Worm (Caenorhabditis elegans): ENCODE measurements around the gene str-68.
"Not testable (repeated sequence)": the region's sequence is repeated elsewhere in the genome, so short reads cannot be mapped to it uniquely, and the experiment has no call there.

Gene str-68

ce11 chrV:3071548-3071947, 35.8 kb downstream of the str-68 start, which contains the start of gene C50H11.13:
Gene C50H11.13, minus strand, starts transcription at chrV:3071648.
- TF ChIP-seq zip-5 (tag; optimal IDR thresholded peaks at IDR 0.05) (no peak), ceh-31 (tag; optimal IDR thresholded peaks at IDR 0.05) (no peak), ahr-1 (tag; optimal IDR thresholded peaks at IDR 0.05) (no peak), npax-4 (tag; optimal IDR thresholded peaks at IDR 0.05) (no peak), elt-2 (tag; optimal IDR thresholded peaks at IDR 0.05) (no peak), ceh-45 (GFP tag; IDR thresholded peaks at IDR 0.05) (no peak), nfya-1 (tag; optimal IDR thresholded peaks at IDR 0.05) (no peak), odd-2 (tag; optimal IDR thresholded peaks at IDR 0.05) (no peak)

DNA sequence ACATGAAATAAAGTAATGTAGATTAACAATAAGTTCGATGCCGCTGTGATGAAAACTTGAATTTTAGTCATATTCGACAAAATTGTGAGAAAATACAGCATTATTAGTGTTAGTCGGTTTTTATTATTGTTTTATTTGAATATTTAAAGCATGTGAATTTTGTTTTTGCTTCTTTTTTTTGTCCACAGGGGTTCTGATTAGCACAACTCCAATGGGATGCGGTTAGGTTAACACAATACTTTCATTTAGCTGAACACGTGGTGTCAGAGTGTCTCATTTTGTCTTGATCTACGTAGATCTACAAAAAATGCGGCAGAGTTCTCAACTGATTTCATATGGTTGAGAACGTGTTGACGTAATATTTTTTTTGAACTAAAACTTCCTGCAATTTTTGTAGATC, 38.2 kb downstream of the str-68 start, which contains the start of gene str-40:
Gene str-40 (minus strand): TSS at position 101 of the 400 bp plus-strand sequence.
- no peak for TF ChIP-seq hlh-8 (tag; optimal IDR thresholded peaks at IDR 0.05)
- no peak for TF ChIP-seq pqm-1 (tag; optimal IDR thresholded peaks at IDR 0.05)
- TF ChIP-seq mec-3 (tag; optimal IDR thresholded peaks at IDR 0.05; ENCODE audit: borderline replicate concordance), result no peak
- no peak for TF ChIP-seq K09A11.1 (tag; optimal IDR thresholded peaks at IDR 0.05; ENCODE audit: insufficient read depth)
- no peak for TF ChIP-seq hlh-15 (tag; optimal IDR thresholded peaks at IDR 0.05)
- no peak for TF ChIP-seq C38D4.7 (GFP tag; optimal IDR thresholded peaks at IDR 0.05)
- no peak for TF ChIP-seq sox-2 (GFP tag; IDR thresholded peaks at IDR 0.05)
- no peak for TF ChIP-seq unc-55 (GFP tag; optimal IDR thresholded peaks at IDR 0.05)
- no peak for TF ChIP-seq elt-4 (tag; optimal IDR thresholded peaks at IDR 0.05)
- no peak for TF ChIP-seq sox-4 (tag; optimal IDR thresholded peaks at IDR 0.05)
- no peak for TF ChIP-seq ceh-14 (tag; optimal IDR thresholded peaks at IDR 0.05)
- no peak for TF ChIP-seq fax-1 (tag; optimal IDR thresholded peaks at IDR 0.05)
- no peak for TF ChIP-seq ref-2 (tag; optimal IDR thresholded peaks at IDR 0.05)
- TF ChIP-seq T23F11.4 (GFP tag; optimal IDR thresholded peaks at IDR 0.05), result no peak
- no peak for TF ChIP-seq ceh-22 (tag; optimal IDR thresholded peaks at IDR 0.05)
- no peak for TF ChIP-seq nhr-11 (tag; optimal IDR thresholded peaks at IDR 0.05)
- no peak for TF ChIP-seq nfya-1 (tag; optimal IDR thresholded peaks at IDR 0.05)
- TF ChIP-seq ceh-34 (tag; optimal IDR thresholded peaks at IDR 0.05), result no peak
- no peak for TF ChIP-seq ets-4 (tag; optimal IDR thresholded peaks at IDR 0.05)
- no peak for TF ChIP-seq ceh-9 (tag; optimal IDR thresholded peaks at IDR 0.05)

DNA sequence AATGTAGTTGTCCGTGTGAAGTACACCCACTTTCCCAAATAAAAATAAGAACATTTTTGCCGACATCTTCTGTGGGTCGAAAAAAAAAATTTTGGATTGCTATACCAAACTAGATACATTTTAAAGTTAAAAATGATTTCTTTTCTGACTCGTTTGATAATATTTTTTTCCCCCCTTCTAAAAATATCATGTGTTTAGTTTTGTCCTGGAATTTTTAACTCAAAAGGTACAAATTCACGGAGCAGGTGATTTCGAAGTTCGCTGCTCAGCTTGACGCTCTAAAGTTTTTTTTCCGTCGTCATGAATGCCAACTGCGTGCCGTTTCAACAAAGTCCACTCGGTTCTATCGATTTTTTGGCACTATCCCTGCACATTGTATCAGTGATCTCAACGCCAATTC, 41.4 kb downstream of the str-68 start, which contains the start of gene srh-185:
Gene srh-185 (plus strand): TSS at position 301 of the 400 bp plus-strand sequence.
- no peak for TF ChIP-seq ceh-22 (tag; optimal IDR thresholded peaks at IDR 0.05)
- TF ChIP-seq unc-42 (tag; optimal IDR thresholded peaks at IDR 0.05), result no peak
- TF ChIP-seq hlh-15 (tag; optimal IDR thresholded peaks at IDR 0.05), result no peak

ce11 chrV:3064418-3064817, 42.9 kb downstream of the str-68 start, which contains the start of gene srt-16:
Gene srt-16, minus strand, starts transcription at chrV:3064518.
- not testable (repeated sequence) for TF ChIP-seq nhr-232 (tag; optimal IDR thresholded peaks at IDR 0.05); F13H6.1 (tag; optimal IDR thresholded peaks at IDR 0.05); sox-2 (GFP tag; IDR thresholded peaks at IDR 0.05)

- TF ChIP-seq sox-4 (tag; optimal IDR thresholded peaks at IDR 0.05), result no peak
These were observed 45.3 kb downstream of the str-68 start, which contains the start of gene srt-15 for ce11 chrV:3062078-3062477. Gene srt-15, minus strand, starts transcription at chrV:3062178.

ce11 chrV:3058996-3059395, 48.4 kb downstream of the str-68 start, which contains the start of gene str-244:
Gene str-244, minus strand, starts transcription at chrV:3059096.
- no peak for TF ChIP-seq rnt-1 (tag; optimal IDR thresholded peaks at IDR 0.05)
- no peak for TF ChIP-seq dve-1 (tag; optimal IDR thresholded peaks at IDR 0.05)
- no peak for TF ChIP-seq ceh-31 (tag; optimal IDR thresholded peaks at IDR 0.05)
- no peak for TF ChIP-seq pha-4 (tag; optimal IDR thresholded peaks at IDR 0.05)
- TF ChIP-seq nhr-232 (tag; optimal IDR thresholded peaks at IDR 0.05), result no peak
- TF ChIP-seq ceh-19 (GFP tag; optimal IDR thresholded peaks at IDR 0.05), result no peak
- TF ChIP-seq elt-4 (tag; optimal IDR thresholded peaks at IDR 0.05), result no peak
- TF ChIP-seq npax-4 (tag; optimal IDR thresholded peaks at IDR 0.05), result no peak
- no peak for TF ChIP-seq ref-2 (tag; optimal IDR thresholded peaks at IDR 0.05)
- no peak for TF ChIP-seq hlh-13 (GFP tag; optimal IDR thresholded peaks at IDR 0.05)

Data from whole organism, late embryonic.